Fruit fly (Drosophila melanogaster): ENCODE results near the gene ss.

DNA sequence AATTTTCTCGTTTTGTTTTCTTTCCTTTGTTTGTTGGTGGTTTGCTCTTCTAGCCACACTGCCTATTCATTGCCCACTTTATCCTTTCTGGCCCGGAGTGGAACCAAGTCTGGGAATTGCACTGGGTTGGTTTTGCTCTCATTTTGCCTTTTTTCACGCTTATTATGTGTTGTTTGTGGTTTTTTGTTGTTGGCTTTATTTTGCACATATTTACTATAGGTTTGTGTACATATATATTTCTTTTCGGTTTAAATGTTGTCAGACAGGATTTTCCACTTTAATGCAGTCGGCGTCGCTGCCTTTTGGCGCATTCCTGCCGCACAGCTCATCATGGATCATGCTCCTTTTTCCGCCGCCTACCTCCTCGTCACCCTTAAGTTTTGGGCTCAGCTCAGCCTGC lies 69.2 kb downstream of the ss start:
- no peak for TF ChIP-seq CG33017 (tag; optimal IDR thresholded peaks at IDR 0.05)
- TF ChIP-seq CG11617 (GFP tag; optimal IDR thresholded peaks at IDR 0.05) = no peak
- no peak for TF ChIP-seq kay (GFP tag; ENCODE audit: borderline replicate concordance)
- TF ChIP-seq toe (GFP tag; optimal IDR thresholded peaks at IDR 0.05) = no peak
- no peak for TF ChIP-seq pad (GFP tag; optimal IDR thresholded peaks at IDR 0.05)
- TF ChIP-seq bab1 (GFP tag; optimal IDR thresholded peaks at IDR 0.05) = no peak
- no peak for TF ChIP-seq Hr96 (GFP tag; optimal IDR thresholded peaks at IDR 0.05)
- TF ChIP-seq Mnt (GFP tag; optimal IDR thresholded peaks at IDR 0.05) = no peak
- no peak for TF ChIP-seq cnc (optimal IDR thresholded peaks at IDR 0.05)
- TF ChIP-seq Crg-1 (GFP tag; optimal IDR thresholded peaks at IDR 0.05) = no peak
- TF ChIP-seq CG14711 (tag; optimal IDR thresholded peaks at IDR 0.05) = no peak
- no peak for TF ChIP-seq tj (GFP tag; optimal IDR thresholded peaks at IDR 0.05)

All from whole organism, adult.